Worm (Caenorhabditis elegans): ENCODE data around the gene ilkp-1.

ilkp-1 gene

DNA sequence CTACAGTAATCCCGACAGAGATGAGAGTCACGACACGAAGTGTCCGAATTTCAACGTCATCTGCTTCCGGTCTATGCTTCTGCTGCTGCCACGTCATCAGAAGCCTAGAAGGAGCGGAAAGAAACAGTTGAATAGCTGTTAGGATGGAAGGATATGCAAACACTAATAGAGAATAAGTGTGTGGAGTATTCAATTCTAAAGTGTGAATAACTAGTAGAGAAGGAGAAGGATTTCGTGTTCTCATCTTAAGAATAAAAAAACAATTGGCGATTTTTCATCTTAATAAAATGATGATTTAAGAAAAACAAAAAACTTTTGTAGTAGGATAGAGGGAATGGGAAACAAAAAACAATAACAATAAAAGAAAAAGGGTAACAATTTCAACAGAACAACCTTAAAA is 4.2 kb upstream of the ilkp-1 start, which contains the start of gene col-83:
Gene col-83, minus strand, starts transcription at position 101 of the 400 bp plus-strand sequence.
- TF ChIP-seq madf-8 (GFP tag; conservative IDR thresholded peaks at IDR 0.05) (no peak), F10E7.11 (tag; optimal IDR thresholded peaks at IDR 0.05) (no peak), him-1 (tag; optimal IDR thresholded peaks at IDR 0.05) (no peak), bed-2 (GFP tag; IDR thresholded peaks at IDR 0.05) (no peak), nhr-179 (tag; optimal IDR thresholded peaks at IDR 0.05) (no peak), tbp1 (GFP tag; optimal IDR thresholded peaks at IDR 0.05) (no peak), T07F8.4 (tag; optimal IDR thresholded peaks at IDR 0.05) (no peak), ztf-28 (GFP tag; IDR thresholded peaks at IDR 0.05) (no peak), Y67H2A.10 (GFP tag; conservative IDR thresholded peaks at IDR 0.05) (no peak), F22D6.2 (tag; optimal IDR thresholded peaks at IDR 0.05) (no peak), hlh-26 (GFP tag; conservative IDR thresholded peaks at IDR 0.05) (no peak), lin-40 (tag; optimal IDR thresholded peaks at IDR 0.05) (no peak), ccch-3 (GFP tag; optimal IDR thresholded peaks at IDR 0.05) (no peak), unc-62 (GFP tag; optimal IDR thresholded peaks at IDR 0.05) (no peak), D2030.7 (GFP tag; IDR thresholded peaks at IDR 0.05) (no peak), xnd-1 (tag; optimal IDR thresholded peaks at IDR 0.05) (no peak), lin-26 (GFP tag; IDR thresholded peaks at IDR 0.05) (no peak), bed-1 (GFP tag; IDR thresholded peaks at IDR 0.05) (no peak)

DNA sequence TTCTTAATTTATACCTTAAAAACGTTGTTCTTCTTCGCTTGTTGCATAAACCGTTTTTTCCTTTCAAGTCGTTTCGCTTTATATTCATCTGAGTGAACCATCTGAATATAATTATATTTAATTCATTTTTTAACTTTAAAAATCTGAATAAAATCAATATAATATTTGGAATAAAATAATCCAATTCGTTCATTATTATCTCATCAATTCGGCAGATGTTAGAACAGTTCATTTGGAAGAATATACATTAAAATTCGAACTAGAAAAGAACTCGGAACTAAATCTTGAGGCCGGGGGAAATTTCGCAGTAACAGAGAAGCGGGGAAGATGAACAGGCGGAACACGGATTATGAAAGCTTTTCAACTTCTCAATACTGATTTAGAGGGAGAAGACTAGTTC is 1.1 kb upstream of the ilkp-1 start, which contains the start of gene F33A8.4:
Gene F33A8.4, minus strand, starts transcription at position 101 of the 400 bp plus-strand sequence.
- TF ChIP-seq B0035.1 (tag; optimal IDR thresholded peaks at IDR 0.05) (no peak), nhr-80 (tag; optimal IDR thresholded peaks at IDR 0.05) (no peak), ccch-3 (GFP tag; optimal IDR thresholded peaks at IDR 0.05) (no peak), F37B4.10 (GFP tag; IDR thresholded peaks at IDR 0.05) (no peak), attf-6 (GFP tag; IDR thresholded peaks at IDR 0.05) (no peak), mes-4 (tag; optimal IDR thresholded peaks at IDR 0.05) (no peak), hlh-12 (tag; optimal IDR thresholded peaks at IDR 0.05) (no peak), T26A5.8 (tag; optimal IDR thresholded peaks at IDR 0.05) (no peak), efl-1 (GFP tag; optimal IDR thresholded peaks at IDR 0.05) (no peak), lin-40 (tag; optimal IDR thresholded peaks at IDR 0.05) (no peak), tbx-9 (tag; optimal IDR thresholded peaks at IDR 0.05; ENCODE audit: borderline replicate concordance) (no peak), die-1 (tag; optimal IDR thresholded peaks at IDR 0.05) (no peak)

DNA sequence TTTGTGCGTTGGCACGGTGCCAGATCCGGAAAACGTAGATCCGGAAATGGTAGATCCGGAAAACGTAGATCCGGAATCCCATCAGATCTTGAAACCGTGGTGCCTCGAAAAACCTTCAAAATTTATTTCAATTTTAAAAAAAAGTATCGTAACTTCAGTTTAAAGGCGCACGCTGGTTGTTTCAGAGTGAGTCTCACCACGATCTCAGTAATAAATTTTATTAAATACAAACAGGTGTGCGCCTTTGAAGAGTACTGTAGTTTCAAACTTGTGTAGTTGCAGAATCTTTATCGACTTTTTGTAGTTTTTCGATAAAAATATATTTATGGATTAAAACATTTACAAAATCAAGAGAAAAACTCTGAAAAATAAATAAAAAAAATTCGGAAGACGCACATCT is 623 bp downstream of the ilkp-1 start:
- no peak for TF ChIP-seq B0336.3 (GFP tag; IDR thresholded peaks at IDR 0.05)
- TF ChIP-seq nhr-179 (tag; optimal IDR thresholded peaks at IDR 0.05): no peak
- no peak for TF ChIP-seq sea-2 (GFP tag; IDR thresholded peaks at IDR 0.05)
- no peak for TF ChIP-seq ztf-3 (GFP tag; optimal IDR thresholded peaks at IDR 0.05)
- no peak for TF ChIP-seq ccch-3 (GFP tag; optimal IDR thresholded peaks at IDR 0.05)
- no peak for TF ChIP-seq lsy-27 (tag; optimal IDR thresholded peaks at IDR 0.05; ENCODE audit: borderline replicate concordance, insufficient read depth)
- TF ChIP-seq tbp1 (GFP tag; optimal IDR thresholded peaks at IDR 0.05): peak; percentile 27
- no peak for TF ChIP-seq gei-17 (GFP tag; optimal IDR thresholded peaks at IDR 0.05)
- TF ChIP-seq nhr-90 (tag; optimal IDR thresholded peaks at IDR 0.05): no peak
- no peak for TF ChIP-seq Y53F4B.3 (GFP tag; IDR thresholded peaks at IDR 0.05)
- TF ChIP-seq aptf-2 (GFP tag; conservative IDR thresholded peaks at IDR 0.05): no peak
- no peak for TF ChIP-seq madf-10 (tag; optimal IDR thresholded peaks at IDR 0.05)
- no peak for TF ChIP-seq zim-3 (tag; optimal IDR thresholded peaks at IDR 0.05)
- TF ChIP-seq xnd-1 (tag; optimal IDR thresholded peaks at IDR 0.05): peak; percentile 89
- TF ChIP-seq Y67H2A.10 (GFP tag; conservative IDR thresholded peaks at IDR 0.05): no peak
- TF ChIP-seq rcor-1 (GFP tag; IDR thresholded peaks at IDR 0.05): no peak; the same call in 1 of the 2 replicates
- TF ChIP-seq ceh-58 (GFP tag; IDR thresholded peaks at IDR 0.05): no peak
- TF ChIP-seq repo-1 (tag; optimal IDR thresholded peaks at IDR 0.05): no peak
- TF ChIP-seq ztf-6 (GFP tag; IDR thresholded peaks at IDR 0.05): no peak
- no peak for TF ChIP-seq F22D6.2 (tag; optimal IDR thresholded peaks at IDR 0.05)
- TF ChIP-seq aptf-3 (GFP tag; IDR thresholded peaks at IDR 0.05): no peak
- TF ChIP-seq C06A6.2 (GFP tag; conservative IDR thresholded peaks at IDR 0.05): no peak
- no peak for TF ChIP-seq ama-1 (optimal IDR thresholded peaks at IDR 0.05)
- TF ChIP-seq ama-1 (GFP tag; optimal IDR thresholded peaks at IDR 0.05): no peak
- TF ChIP-seq B0035.1 (tag; optimal IDR thresholded peaks at IDR 0.05): no peak
- no peak for TF ChIP-seq atf-7 (tag; optimal IDR thresholded peaks at IDR 0.05)
- no peak for TF ChIP-seq Y79H2A.3 (GFP tag; conservative IDR thresholded peaks at IDR 0.05)

All from whole organism, young adult.